Worm (Caenorhabditis elegans): Measurements from ENCODE around the gene F52D10.2.

ce11 chrX:11541690-11542089 lies 49.8 kb downstream of the F52D10.2 start:
- TF ChIP-seq ref-1 (GFP tag; conservative IDR thresholded peaks at IDR 0.05) (no peak), klf-2 (GFP tag; conservative IDR thresholded peaks at IDR 0.05) (no peak), cog-1 (tag; optimal IDR thresholded peaks at IDR 0.05) (no peak), flt-1 (GFP tag; IDR thresholded peaks at IDR 0.05) (no peak), med-1 (GFP tag; optimal IDR thresholded peaks at IDR 0.05; ENCODE audit: insufficient read depth) (no peak), ztf-23 (GFP tag; IDR thresholded peaks at IDR 0.05) (no peak), tab-1 (GFP tag; IDR thresholded peaks at IDR 0.05) (no peak), T22C8.4 (GFP tag; IDR thresholded peaks at IDR 0.05) (no peak), ztf-29 (GFP tag; IDR thresholded peaks at IDR 0.05) (no peak)

All from whole organism, midembryonic.